Fruit fly (Drosophila melanogaster) whole organism, embryonic: ENCODE data around the gene DIP-kappa.

Source experiments
- ATbp ChIP-seq: fragments of 200-800 bp; sonication (Bioruptor generic); optimal IDR thresholded peaks from 2 replicates; lab custom pipeline; 2017; ENCODE audit warnings: missing biosample characterization, mild to moderate bottlenecking, missing genetic modification characterization, missing genetic modification reagents
- Ada2b ChIP-seq: fragments of 200-800 bp; sonication (Bioruptor generic); IDR thresholded peaks from 2 replicates; pipeline ENCODE4 v1.3.6; 2022; ENCODE audit warnings: missing biosample characterization, missing genetic modification characterization
- Awh ChIP-seq: fragments of 200-800 bp; sonication (Bioruptor generic); IDR thresholded peaks from 2 replicates; pipeline ENCODE4, ENCODE4 v1.3.6; 2022; ENCODE audit warnings: missing biosample characterization, missing genetic modification characterization
- CG1024 ChIP-seq: fragments of 200-800 bp; sonication (Bioruptor generic); IDR thresholded peaks from 2 replicates; pipeline ENCODE4 v1.3.6; 2022; ENCODE audit warnings: missing biosample characterization, missing genetic modification characterization
- CG10959 ChIP-seq: fragments of 200-800 bp; sonication (Bioruptor generic); IDR thresholded peaks from 2 replicates; pipeline ENCODE4 v1.3.6; 2022; ENCODE audit warnings: missing biosample characterization, missing genetic modification characterization
- CG11085 ChIP-seq: fragments of 200-800 bp; sonication (Bioruptor generic); IDR thresholded peaks from 2 replicates; pipeline ENCODE4 v1.3.6; 2022; ENCODE audit warnings: missing biosample characterization, missing genetic modification characterization
- CG11723 ChIP-seq: fragments of 200-800 bp; sonication (Bioruptor generic); optimal IDR thresholded peaks from 2 replicates; lab custom pipeline; 2017; ENCODE audit warnings: missing biosample characterization, mild to moderate bottlenecking, missing genetic modification characterization
- CG12769 ChIP-seq: fragments of 200-800 bp; sonication (Bioruptor generic); optimal IDR thresholded peaks from 2 replicates; lab custom pipeline; 2019; ENCODE audit warnings: missing biosample characterization, mild to moderate bottlenecking, missing genetic modification characterization, moderate library complexity
- CG13894 ChIP-seq: fragments of 200-800 bp; sonication (Bioruptor generic); optimal IDR thresholded peaks from 3 replicates; lab custom pipeline; 2018; ENCODE audit warnings: missing biosample characterization, mild to moderate bottlenecking, missing genetic modification characterization, moderate library complexity
- CG31441 ChIP-seq: fragments of 200-800 bp; sonication (Bioruptor generic); IDR thresholded peaks from 2 replicates; pipeline ENCODE4 v1.3.6; 2022; ENCODE audit warnings: missing biosample characterization, missing genetic modification characterization
- CG33557 ChIP-seq: fragments of 200-800 bp; sonication (Bioruptor generic); optimal IDR thresholded peaks from 2 replicates; lab custom pipeline; 2019; ENCODE audit warnings: missing biosample characterization, mild to moderate bottlenecking, missing genetic modification characterization, moderate library complexity
- CG4360 ChIP-seq: fragments of 200-800 bp; sonication (Bioruptor generic); IDR thresholded peaks from 2 replicates; pipeline ENCODE4 v1.3.6; 2022; ENCODE audit warnings: missing biosample characterization, missing genetic modification characterization
- CG6654 ChIP-seq: fragments of 200-800 bp; sonication (Bioruptor generic); optimal IDR thresholded peaks from 2 replicates; lab custom pipeline; 2017; ENCODE audit warnings: missing biosample characterization, mild to moderate bottlenecking, missing genetic modification characterization
- CG7556 ChIP-seq: fragments of 200-800 bp; sonication (Bioruptor generic); optimal IDR thresholded peaks from 2 replicates; lab custom pipeline; 2017; ENCODE audit warnings: missing biosample characterization, mild to moderate bottlenecking, missing genetic modification characterization
- CG8089 ChIP-seq: fragments of 200-800 bp; sonication (Bioruptor generic); optimal IDR thresholded peaks from 3 replicates; lab custom pipeline; 2016; ENCODE audit warnings: missing biosample characterization, missing genetic modification characterization
- Deaf1 ChIP-seq: fragments of 200-800 bp; optimal IDR thresholded peaks from 3 replicates; lab custom pipeline; 2019; ENCODE audit warnings: missing biosample characterization, mild to moderate bottlenecking, missing genetic modification characterization, moderate library complexity
- Dref ChIP-seq: fragments of 200-800 bp; sonication (Bioruptor generic); IDR thresholded peaks from 2 replicates; pipeline ENCODE4 v1.3.6; 2022; ENCODE audit warnings: missing biosample characterization, missing genetic modification characterization
- Eip74EF ChIP-seq, 2 experiments: fragments of 200-800 bp in 1 of 2; fragments of >200 bp in 1 of 2; sonication (Bioruptor generic) in 1 of 2; optimal IDR thresholded peaks; 2 replicates each; lab custom pipeline; 2017 to 2019; ENCODE audit warnings: missing biosample characterization in 2 of 2, missing genetic modification characterization in 2 of 2, mild to moderate bottlenecking in 1 of 2, moderate library complexity in 1 of 2
- Ets65A ChIP-seq: fragments of 200-800 bp; sonication (Bioruptor generic); peaks from one replicate; lab custom pipeline; 2016; ENCODE audit warnings: missing biosample characterization, missing genetic modification characterization
- Ets97D ChIP-seq: fragments of 200-800 bp; sonication (Bioruptor generic); optimal IDR thresholded peaks from 3 replicates; lab custom pipeline; 2016; ENCODE audit warnings: missing biosample characterization, missing genetic modification characterization
- HHEX ChIP-seq: fragments of 200-800 bp; sonication (Bioruptor generic); optimal IDR thresholded peaks from 3 replicates; lab custom pipeline; 2017; ENCODE audit warnings: missing biosample characterization, mild to moderate bottlenecking, missing genetic modification characterization, missing genetic modification reagents
- Jarid2 ChIP-seq: fragments of 200-800 bp; sonication (Bioruptor generic); optimal IDR thresholded peaks from 3 replicates; lab custom pipeline; 2017; ENCODE audit warnings: mild to moderate bottlenecking, missing biosample characterization, missing genetic modification reagents, missing genetic modification characterization
- Lhr ChIP-seq: fragments of 200-800 bp; sonication (Bioruptor generic); optimal IDR thresholded peaks from 3 replicates; lab custom pipeline; 2017; ENCODE audit warnings: mild to moderate bottlenecking, missing biosample characterization, missing genetic modification reagents, missing genetic modification characterization
- NK7.1 ChIP-seq: fragments of 200-800 bp; sonication (Bioruptor generic); optimal IDR thresholded peaks from 3 replicates; lab custom pipeline; 2016; ENCODE audit warnings: missing biosample characterization, missing genetic modification characterization
- Pdp1 ChIP-seq, 2 experiments: fragments of 200-800 bp; sonication (Bioruptor generic); optimal IDR thresholded peaks; 3 replicates each; lab custom pipeline; 2016; ENCODE audit warnings: missing biosample characterization in 2 of 2, missing genetic modification characterization in 2 of 2, mild to moderate bottlenecking in 1 of 2, moderate library complexity in 1 of 2
- Xbp1 ChIP-seq: fragments of 200-800 bp; sonication (Bioruptor generic); optimal IDR thresholded peaks from 3 replicates; lab custom pipeline; 2016; ENCODE audit warnings: missing biosample characterization, mild to moderate bottlenecking, missing genetic modification characterization
- abd-A ChIP-seq: fragments of 200-800 bp; sonication (Bioruptor generic); optimal IDR thresholded peaks from 3 replicates; lab custom pipeline; 2019; ENCODE audit warnings: missing biosample characterization, mild to moderate bottlenecking, missing genetic modification characterization, moderate library complexity
- amos ChIP-seq: fragments of 200-800 bp; sonication (Bioruptor generic); IDR thresholded peaks from 2 replicates; pipeline ENCODE4 v1.3.6; 2022; ENCODE audit warnings: missing biosample characterization, missing genetic modification characterization; ENCODE audit not compliant: partially characterized antibody
- cad ChIP-seq: fragments of >200 bp; optimal IDR thresholded peaks from 2 replicates; lab custom pipeline; 2017; ENCODE audit warnings: missing biosample characterization, missing genetic modification characterization
- chinmo ChIP-seq: fragments of 200-800 bp; sonication (Bioruptor generic); IDR thresholded peaks from 4 replicates; pipeline ENCODE4 v1.3.6; 2022; ENCODE audit warnings: missing biosample characterization, missing genetic modification characterization; ENCODE audit not compliant: partially characterized antibody
- dati ChIP-seq: fragments of 200-800 bp; sonication (Bioruptor generic); IDR thresholded peaks from 2 replicates; pipeline ENCODE4 v1.3.6; 2022; ENCODE audit warnings: missing biosample characterization, missing genetic modification characterization
- exex ChIP-seq: fragments of 200-800 bp; sonication (Bioruptor generic); optimal IDR thresholded peaks from 4 replicates; lab custom pipeline; 2018; ENCODE audit warnings: missing biosample characterization, mild to moderate bottlenecking, missing genetic modification characterization, moderate library complexity
- knrl ChIP-seq: fragments of 200-800 bp; sonication (Bioruptor generic); IDR thresholded peaks from 3 replicates; pipeline ENCODE4 v1.3.6; 2022; ENCODE audit warnings: missing biosample characterization, missing genetic modification characterization; ENCODE audit not compliant: partially characterized antibody
- mld ChIP-seq: fragments of 200-800 bp; sonication (Bioruptor generic); IDR thresholded peaks from 3 replicates; pipeline ENCODE4 v1.3.6; 2022; ENCODE audit warnings: missing biosample characterization, missing genetic modification characterization; ENCODE audit not compliant: partially characterized antibody
- nom ChIP-seq: fragments of 200-800 bp; sonication (Bioruptor generic); optimal IDR thresholded peaks from 2 replicates; lab custom pipeline; 2017; ENCODE audit warnings: missing biosample characterization, missing genetic modification characterization, mild to moderate bottlenecking, moderate library complexity, missing genetic modification reagents
- onecut ChIP-seq: fragments of 200-800 bp; sonication (Bioruptor generic); IDR thresholded peaks from 2 replicates; pipeline ENCODE4 v1.3.6; 2022; ENCODE audit warnings: missing biosample characterization, missing genetic modification characterization
- otp ChIP-seq: fragments of 200-800 bp; sonication (Bioruptor generic); IDR thresholded peaks from 3 replicates; pipeline ENCODE4, ENCODE4 v1.3.6; 2022; ENCODE audit warnings: missing biosample characterization, missing genetic modification characterization
- pita ChIP-seq: fragments of 200-800 bp; sonication (Bioruptor generic); optimal IDR thresholded peaks from 2 replicates; lab custom pipeline; 2017; ENCODE audit warnings: missing biosample characterization, mild to moderate bottlenecking, missing genetic modification characterization
- scrt ChIP-seq: fragments of 200-800 bp; sonication (Bioruptor generic); optimal IDR thresholded peaks from 2 replicates; lab custom pipeline; 2018; ENCODE audit warnings: missing biosample characterization, mild to moderate bottlenecking, missing genetic modification characterization, moderate library complexity
- sd ChIP-seq: fragments of 200-800 bp; sonication (Bioruptor generic); optimal IDR thresholded peaks from 3 replicates; lab custom pipeline; 2018; ENCODE audit warnings: missing biosample characterization, mild to moderate bottlenecking, missing genetic modification characterization, moderate library complexity
- so ChIP-seq: fragments of 200-800 bp; sonication (Bioruptor generic); IDR thresholded peaks from 3 replicates; pipeline ENCODE4 v1.3.6; 2022; ENCODE audit warnings: missing biosample characterization, missing genetic modification characterization
- trh ChIP-seq: fragments of 200-800 bp; sonication (Bioruptor generic); optimal IDR thresholded peaks from 2 replicates; lab custom pipeline; 2016; ENCODE audit warnings: missing biosample characterization, missing genetic modification characterization
- twi ChIP-seq: fragments of 200-800 bp; optimal IDR thresholded peaks from 2 replicates; lab custom pipeline; 2019; ENCODE audit warnings: missing biosample characterization, mild to moderate bottlenecking, missing genetic modification characterization, moderate library complexity
- unc-4 ChIP-seq: fragments of 200-800 bp; sonication (Bioruptor generic); IDR thresholded peaks from 2 replicates; pipeline ENCODE4 v1.3.6; 2022; ENCODE audit warnings: missing biosample characterization, missing genetic modification characterization; ENCODE audit not compliant: partially characterized antibody

The DIP-kappa gene

DNA sequence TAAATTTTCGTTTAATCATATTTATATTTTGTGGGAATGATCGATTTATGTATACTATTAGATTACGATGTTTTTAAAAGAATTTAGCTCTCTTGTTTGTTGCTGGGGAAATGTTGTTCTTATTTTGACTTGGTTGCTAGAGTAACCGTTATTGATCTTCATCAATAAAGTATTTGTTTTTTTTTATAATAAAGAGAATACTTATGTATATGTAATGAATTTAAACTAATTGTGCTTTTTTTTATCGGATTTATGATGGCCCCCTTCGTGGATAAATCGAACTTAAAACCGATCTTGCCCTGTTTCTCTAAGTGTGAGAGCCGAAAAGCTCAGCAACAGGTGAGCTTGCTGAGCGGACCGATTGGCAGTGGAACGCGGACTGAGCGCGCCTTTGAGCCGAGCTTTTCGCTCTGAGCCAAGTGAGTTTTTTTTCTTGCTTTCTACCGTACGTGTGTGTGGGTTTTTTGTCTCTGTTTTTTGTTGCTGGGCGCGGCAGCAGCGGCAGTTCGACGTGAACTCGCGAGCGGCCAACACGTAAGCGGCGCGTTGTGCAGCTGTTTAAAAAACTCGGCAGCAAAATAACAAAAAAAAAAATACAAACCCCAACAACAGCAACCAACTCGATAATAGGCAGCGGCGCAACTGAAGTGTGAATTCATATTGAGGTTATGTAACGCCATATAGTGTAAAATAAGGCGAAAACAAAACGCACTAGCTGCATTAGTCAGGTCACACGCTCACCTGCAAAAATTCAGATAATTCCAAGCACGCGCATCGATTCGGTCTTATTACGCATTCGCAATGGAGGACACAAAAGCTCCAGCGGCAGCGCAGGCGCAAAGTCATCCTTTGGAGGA lies 51.9 kb downstream of the DIP-kappa start, which contains the start of gene CG18507 (continued):
- TF ChIP-seq CG33557 (GFP tag; lab: Kevin White, UChicago): no peak
- TF ChIP-seq CG8089 (GFP tag; lab: Kevin White, UChicago): no peak
- peak; percentile 90 for TF ChIP-seq nom (GFP tag; lab: Kevin White, UChicago)
- no peak for TF ChIP-seq trh
- TF ChIP-seq Pdp1 (GFP tag; optimal IDR thresholded peaks at IDR 0.05; lab: Kevin White, UChicago): peak in 1 of 2 experiments; percentile 84
- no peak for TF ChIP-seq scrt (GFP tag; lab: Kevin White, UChicago)
- no peak for TF ChIP-seq Dref
- TF ChIP-seq Awh (GFP tag; lab: Robert Waterston, UW): peak; percentile 44; the same call in 1 of the 2 replicates
- 0 out of 3 replicates have a peak, but pooled peaks have one; percentile 11 for TF ChIP-seq otp (GFP tag; lab: Robert Waterston, UW)
- peak; percentile 13 for TF ChIP-seq CG7556 (GFP tag; lab: Kevin White, UChicago)
- no peak for TF ChIP-seq NK7.1
- no peak for TF ChIP-seq HHEX (GFP tag; lab: Kevin White, UChicago)
- no peak for TF ChIP-seq dati (GFP tag; lab: Robert Waterston, UW)
- no peak for TF ChIP-seq CG10959 (GFP tag; lab: Robert Waterston, UW)
- no peak for TF ChIP-seq CG1024
- TF ChIP-seq Ada2b (GFP tag; lab: Robert Waterston, UW): 0 out of 2 replicates have a peak, but pooled peaks have one; percentile 13
- TF ChIP-seq CG4360 (GFP tag; lab: Robert Waterston, UW): no peak
- TF ChIP-seq Lhr: no peak
- TF ChIP-seq CG31441 (GFP tag; lab: Robert Waterston, UW): 0 out of 2 replicates have a peak, but pooled peaks have one; percentile 15

DNA sequence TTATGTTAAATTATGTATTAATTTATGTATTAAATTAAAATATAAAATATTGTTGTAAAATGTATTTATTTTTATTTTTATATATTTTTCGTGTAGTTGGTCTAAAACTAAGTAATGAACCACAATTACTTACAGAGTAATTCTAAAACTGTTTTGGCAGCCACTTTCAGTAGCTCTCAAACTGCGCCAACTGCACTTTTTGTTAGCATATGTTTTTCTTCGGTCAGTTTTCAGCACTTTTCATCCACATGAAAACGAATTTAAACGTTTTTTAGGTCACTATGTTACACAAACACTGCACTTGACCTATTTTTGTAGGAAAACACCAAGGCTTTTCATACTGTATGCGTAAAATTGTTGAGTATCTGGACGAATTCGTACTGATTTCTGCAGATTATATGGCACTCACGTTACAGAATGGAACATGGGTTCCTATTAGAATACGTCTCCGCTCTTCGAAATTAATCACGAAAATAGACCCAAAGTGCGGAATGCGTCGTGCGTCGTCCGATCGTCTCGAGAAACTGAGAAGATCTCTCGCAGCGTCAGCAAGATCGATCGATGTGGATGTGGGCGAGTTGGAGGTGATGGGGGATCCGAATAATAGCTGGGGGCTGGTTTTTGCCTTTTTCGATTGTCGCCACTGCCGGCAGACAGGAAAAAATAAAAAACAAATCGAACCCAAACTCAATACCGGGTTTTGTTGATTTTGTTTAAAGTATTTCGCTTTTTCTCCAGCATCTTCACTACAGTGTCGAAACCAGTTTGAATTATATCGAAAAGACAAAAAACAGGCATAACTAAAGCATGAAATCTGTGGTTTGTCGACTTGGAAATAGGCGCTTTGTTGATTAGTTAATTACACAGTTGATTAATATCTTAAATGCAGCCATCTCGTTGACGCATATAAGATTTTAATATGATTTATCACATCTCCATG lies 75.0 kb downstream of the DIP-kappa start, which contains the start of gene ics:
TSS of gene ics (minus strand) at position 716 of the 940 bp plus-strand sequence.
- peak; percentile 97 for TF ChIP-seq CG6654 (GFP tag; lab: Kevin White, UChicago)
- no peak for TF ChIP-seq Xbp1 (GFP tag; lab: Kevin White, UChicago)
- TF ChIP-seq cad (GFP tag; lab: Kevin White, UChicago): peak; percentile 62
- peak; percentile 74; the same call in 1 of the 3 replicates for TF ChIP-seq so (GFP tag; lab: Robert Waterston, UW)
- TF ChIP-seq Ets65A: peak; percentile 65
- no peak for TF ChIP-seq exex (tag; lab: Kevin White, UChicago)
- TF ChIP-seq Eip74EF (GFP tag; optimal IDR thresholded peaks at IDR 0.05; lab: Kevin White, UChicago): peak in 1 of 2 experiments; percentile 12
- peak; percentile 74 for TF ChIP-seq CG12769 (tag; lab: Kevin White, UChicago)
- TF ChIP-seq knrl: peak; percentile 29; the same call in 1 of the 3 replicates
- TF ChIP-seq Ets97D (GFP tag; lab: Kevin White, UChicago): no peak
- no peak for TF ChIP-seq unc-4 (GFP tag; lab: Robert Waterston, UW)
- TF ChIP-seq CG13894 (tag; lab: Kevin White, UChicago): peak; percentile 41
- peak; percentile 9; the same call in 1 of the 2 replicates for TF ChIP-seq amos
- TF ChIP-seq pita (GFP tag; lab: Kevin White, UChicago): peak; percentile 5
- TF ChIP-seq twi (tag; lab: Kevin White, UChicago): peak; percentile 4
- no peak for TF ChIP-seq ATbp (GFP tag; lab: Kevin White, UChicago)
- no peak for TF ChIP-seq Jarid2
- no peak for TF ChIP-seq CG11723 (GFP tag; lab: Kevin White, UChicago)
- TF ChIP-seq onecut (GFP tag; lab: Robert Waterston, UW): peak; percentile 61
- peak in 1 of 2 experiments; percentile 43 for TF ChIP-seq Pdp1 (GFP tag; optimal IDR thresholded peaks at IDR 0.05; lab: Kevin White, UChicago)
- peak; percentile 22 for TF ChIP-seq Deaf1 (tag; lab: Kevin White, UChicago)
- TF ChIP-seq nom (GFP tag; lab: Kevin White, UChicago): peak; percentile 63
- no peak for TF ChIP-seq abd-A (tag; lab: Kevin White, UChicago)
- peak; percentile 75; the same call in 1 of the 4 replicates for TF ChIP-seq chinmo (GFP tag; lab: Robert Waterston, UW)
- 0 out of 3 replicates have a peak, but pooled peaks have one; percentile 13 for TF ChIP-seq mld (GFP tag; lab: Robert Waterston, UW)
- no peak for TF ChIP-seq CG11085 (GFP tag; lab: Robert Waterston, UW)
- peak; percentile 74 for TF ChIP-seq sd (tag; lab: Kevin White, UChicago)
- TF ChIP-seq, all 482 proteins: peak for 18
